Fruit fly (Drosophila melanogaster): ENCODE results near the gene VAChT.

VAChT gene

dm6 chr3R:18669812-18670211 is 35.5 kb upstream of the VAChT start:
- TF ChIP-seq CG15269 (tag; optimal IDR thresholded peaks at IDR 0.05) (no peak), Dek (tag; optimal IDR thresholded peaks at IDR 0.05) (no peak), chm (GFP tag; IDR thresholded peaks at IDR 0.05) (no peak), gcm2 (GFP tag; optimal IDR thresholded peaks at IDR 0.05) (no peak), sd (tag; optimal IDR thresholded peaks at IDR 0.05) (no peak), CG6854 (GFP tag; optimal IDR thresholded peaks at IDR 0.05) (no peak), caup (GFP tag; optimal IDR thresholded peaks at IDR 0.05; ENCODE audit: severe bottlenecking) (no peak), C15 (GFP tag; IDR thresholded peaks at IDR 0.05) (no peak), Fer2 (tag; optimal IDR thresholded peaks at IDR 0.05) (no peak), ATbp (GFP tag; optimal IDR thresholded peaks at IDR 0.05) (no peak), CG1024 (GFP tag; IDR thresholded peaks at IDR 0.05) (no peak), lola (GFP tag; optimal IDR thresholded peaks at IDR 0.05) (no peak), CG14965 (GFP tag; optimal IDR thresholded peaks at IDR 0.05; ENCODE audit: borderline replicate concordance) (no peak), slp2 (GFP tag; optimal IDR thresholded peaks at IDR 0.05) (no peak), CG8290 (GFP tag; optimal IDR thresholded peaks at IDR 0.05) (no peak), CG8290 (tag; optimal IDR thresholded peaks at IDR 0.05) (no peak), trem (tag; optimal IDR thresholded peaks at IDR 0.05) (no peak), gce (GFP tag; IDR thresholded peaks at IDR 0.05) (no peak), Hand (GFP tag; optimal IDR thresholded peaks at IDR 0.05) (no peak), CG2199 (GFP tag; IDR thresholded peaks at IDR 0.05) (no peak), CG12236 (GFP tag; optimal IDR thresholded peaks at IDR 0.05) (no peak), CG10431 (GFP tag; optimal IDR thresholded peaks at IDR 0.05) (no peak), danr (GFP tag; IDR thresholded peaks at IDR 0.05) (no peak), CG34376 (GFP tag; optimal IDR thresholded peaks at IDR 0.05) (no peak), trh (GFP tag; optimal IDR thresholded peaks at IDR 0.05) (no peak), CG18011 (GFP tag; optimal IDR thresholded peaks at IDR 0.05) (no peak), lab (GFP tag; optimal IDR thresholded peaks at IDR 0.05) (no peak), Lim3 (GFP tag; IDR thresholded peaks at IDR 0.05) (no peak), sob (GFP tag; IDR thresholded peaks at IDR 0.05) (peak; percentile 8; the same call in 1 of the 2 replicates), CG4282 (GFP tag; optimal IDR thresholded peaks at IDR 0.05) (no peak), Dp (GFP tag; optimal IDR thresholded peaks at IDR 0.05) (no peak), seq (GFP tag; IDR thresholded peaks at IDR 0.05) (no peak), sens-2 (GFP tag; IDR thresholded peaks at IDR 0.05) (no peak), Hr3 (GFP tag; optimal IDR thresholded peaks at IDR 0.05) (no peak), cato (GFP tag; optimal IDR thresholded peaks at IDR 0.05; ENCODE audit: borderline replicate concordance) (no peak), mirr (GFP tag; optimal IDR thresholded peaks at IDR 0.05) (no peak), Eip74EF (GFP tag; optimal IDR thresholded peaks at IDR 0.05) (no peak), repo (GFP tag; optimal IDR thresholded peaks at IDR 0.05) (no peak), otp (GFP tag; IDR thresholded peaks at IDR 0.05) (no peak), crol (GFP tag; IDR thresholded peaks at IDR 0.05) (no peak), Taf1 (GFP tag; IDR thresholded peaks at IDR 0.05) (no peak), Side (GFP tag; optimal IDR thresholded peaks at IDR 0.05) (no peak), CG6791 (GFP tag; IDR thresholded peaks at IDR 0.05; ENCODE audit: partially characterized antibody) (no peak), CG31441 (GFP tag; IDR thresholded peaks at IDR 0.05) (no peak), tap (tag; optimal IDR thresholded peaks at IDR 0.05) (peak; percentile 12), CTCF (GFP tag; optimal IDR thresholded peaks at IDR 0.05) (no peak), BEAF-32 (GFP tag; optimal IDR thresholded peaks at IDR 0.05) (no peak), CG10209 (GFP tag; optimal IDR thresholded peaks at IDR 0.05) (no peak), CG14050 (GFP tag; IDR thresholded peaks at IDR 0.05) (no peak), lmd (GFP tag; IDR thresholded peaks at IDR 0.05) (peak; percentile 34; the same call in 1 of the 2 replicates), CG1647 (GFP tag; optimal IDR thresholded peaks at IDR 0.05) (no peak), CG4730 (GFP tag; IDR thresholded peaks at IDR 0.05) (no peak), CG31388 (GFP tag; optimal IDR thresholded peaks at IDR 0.05) (no peak)

All from whole organism, embryonic.